Worm (Caenorhabditis elegans) whole organism, L4 larva: ENCODE measurements around the gene M195.2.

ENCODE experiments used
- D1046.2 ChIP-seq: fragments of 200-800 bp; sonication (Bioruptor generic); IDR thresholded peaks from 2 replicates; pipeline ENCODE4 v1.3.6; 2022; ENCODE audit warnings: missing genetic modification characterization, missing compliant biosample characterization
- F44E2.7 ChIP-seq: fragments of 200-800 bp; sonication (Bioruptor generic); IDR thresholded peaks from 2 replicates; pipeline ENCODE4 v2.1.2; 2022; ENCODE audit warnings: missing genetic modification characterization, missing compliant biosample characterization
- F49E8.2 ChIP-seq: sonication (generic microtip); optimal IDR thresholded peaks from 2 replicates; lab custom pipeline; 2016; ENCODE audit warnings: missing compliant biosample characterization, mild to moderate bottlenecking, missing genetic modification characterization, borderline replicate concordance
- R02D3.7 ChIP-seq: fragments of 150-350 bp; sonication (generic microtip); optimal IDR thresholded peaks from 3 replicates; lab custom pipeline; 2014; ENCODE audit warnings: missing biosample characterization, missing genetic modification characterization
- T20F7.1 ChIP-seq: fragments of 200-800 bp; sonication (Bioruptor generic); optimal IDR thresholded peaks from 2 replicates; lab custom pipeline; 2018; ENCODE audit warnings: mild to moderate bottlenecking, missing genetic modification characterization, missing compliant biosample characterization
- Y48G9A.11 ChIP-seq: fragments of 200-800 bp; sonication (Bioruptor generic); IDR thresholded peaks from 2 replicates; pipeline ENCODE4 v1.3.6; 2022; ENCODE audit warnings: missing genetic modification reagents, missing genetic modification characterization, missing compliant biosample characterization
- ZK546.5 ChIP-seq, 2 experiments: sonication (generic microtip); optimal IDR thresholded peaks; 2 replicates each; lab custom pipeline; 2017; ENCODE audit warnings: missing biosample characterization in 2 of 2, missing genetic modification characterization in 2 of 2
- aha-1 ChIP-seq: fragments of 150-350 bp; peaks from one replicate; lab custom pipeline; 2014; ENCODE audit warnings: missing biosample characterization, missing genetic modification characterization
- arid-1 ChIP-seq: fragments of 200-800 bp; sonication (Bioruptor generic); conservative IDR thresholded peaks from 2 replicates; pipeline ENCODE4 v1.3.6; 2022; ENCODE audit warnings: missing genetic modification reagents, missing genetic modification characterization, missing compliant biosample characterization
- ceh-28 ChIP-seq: fragments of 150-350 bp; optimal IDR thresholded peaks from 2 replicates; lab custom pipeline; 2014; ENCODE audit warnings: missing biosample characterization, missing genetic modification reagents, missing genetic modification characterization
- ceh-44 ChIP-seq: fragments of 200-800 bp; sonication (Bioruptor generic); IDR thresholded peaks from 2 replicates; pipeline ENCODE4 v1.3.6; 2022; ENCODE audit warnings: missing genetic modification reagents, missing genetic modification characterization, missing compliant biosample characterization
- ces-1 ChIP-seq: fragments of 150-350 bp; sonication (generic microtip); optimal IDR thresholded peaks from 4 replicates; lab custom pipeline; 2014; ENCODE audit warnings: missing biosample characterization, missing genetic modification reagents, missing genetic modification characterization
- daf-16 ChIP-seq, 3 experiments: sonication (generic microtip); optimal IDR thresholded peaks; 2 replicates each; lab custom pipeline; 2016 to 2017; ENCODE audit warnings: missing genetic modification characterization in 3 of 3, missing genetic modification reagents in 3 of 3, mild to moderate bottlenecking in 2 of 3, missing compliant biosample characterization in 2 of 3, missing biosample characterization in 1 of 3, moderate library complexity in 1 of 3
- daf-8 ChIP-seq: fragments of 200-800 bp; sonication (Bioruptor generic); IDR thresholded peaks from 2 replicates; pipeline ENCODE4 v1.3.6; 2022; ENCODE audit warnings: missing genetic modification characterization, missing compliant biosample characterization
- dmd-6 ChIP-seq: fragments of 200-800 bp; sonication (Bioruptor generic); IDR thresholded peaks from 2 replicates; pipeline ENCODE4 v1.3.6; 2022; ENCODE audit warnings: missing genetic modification reagents, missing genetic modification characterization, missing compliant biosample characterization
- dpl-1 ChIP-seq: fragments of 150-350 bp; optimal IDR thresholded peaks from 2 replicates; lab custom pipeline; 2014; ENCODE audit warnings: missing biosample characterization, missing genetic modification reagents, missing genetic modification characterization
- duxl-1 ChIP-seq: sonication (generic microtip); optimal IDR thresholded peaks from 2 replicates; lab custom pipeline; 2016; ENCODE audit warnings: mild to moderate bottlenecking, missing genetic modification characterization, moderate library complexity, missing compliant biosample characterization; ENCODE audit not compliant: poor library complexity
- dve-1 ChIP-seq: sonication (generic microtip); optimal IDR thresholded peaks from 2 replicates; lab custom pipeline; 2017; ENCODE audit warnings: antibody characterized with exemption, mild to moderate bottlenecking, missing genetic modification characterization, missing compliant biosample characterization; ENCODE audit not compliant: insufficient read depth
- egl-27 ChIP-seq: sonication (generic microtip); optimal IDR thresholded peaks from 3 replicates; lab custom pipeline; 2017; ENCODE audit warnings: missing biosample characterization, missing genetic modification reagents, missing genetic modification characterization
- hif-1 ChIP-seq, 2 experiments: sonication (generic microtip); optimal IDR thresholded peaks; 2 replicates each; lab custom pipeline; 2016 to 2017; ENCODE audit warnings: missing compliant biosample characterization in 2 of 2, missing genetic modification characterization in 2 of 2, missing genetic modification reagents in 2 of 2, missing genotype in 2 of 2, mild to moderate bottlenecking in 1 of 2
- hlh-11 ChIP-seq: fragments of 200-800 bp; sonication (Bioruptor generic); optimal IDR thresholded peaks from 2 replicates; lab custom pipeline; 2018; ENCODE audit warnings: mild to moderate bottlenecking, missing genetic modification characterization, missing compliant biosample characterization
- hlh-30 ChIP-seq: sonication (generic microtip); optimal IDR thresholded peaks from 2 replicates; lab custom pipeline; 2017; ENCODE audit warnings: antibody characterized with exemption, mild to moderate bottlenecking, missing genetic modification characterization, missing compliant biosample characterization; ENCODE audit not compliant: insufficient read depth
- hmg-1.1 ChIP-seq: fragments of 200-800 bp; sonication (Bioruptor generic); IDR thresholded peaks from 2 replicates; pipeline ENCODE4 v1.3.6; 2022; ENCODE audit warnings: missing genetic modification reagents, missing genetic modification characterization, missing compliant biosample characterization
- lin-1 ChIP-seq: fragments of 200-800 bp; sonication (Bioruptor generic); IDR thresholded peaks from 2 replicates; pipeline ENCODE4 v1.3.6; 2022; ENCODE audit warnings: missing genetic modification reagents, missing genetic modification characterization, missing compliant biosample characterization
- mxl-3 ChIP-seq: fragments of 200-800 bp; sonication (Bioruptor generic); optimal IDR thresholded peaks from 2 replicates; lab custom pipeline; 2018; ENCODE audit warnings: mild to moderate bottlenecking, missing genetic modification characterization, missing compliant biosample characterization
- nhr-10 ChIP-seq: fragments of 150-350 bp; optimal IDR thresholded peaks from 2 replicates; lab custom pipeline; 2014; ENCODE audit warnings: missing biosample characterization, missing genetic modification characterization
- nhr-102 ChIP-seq: sonication (generic microtip); optimal IDR thresholded peaks from 2 replicates; lab custom pipeline; 2016; ENCODE audit warnings: mild to moderate bottlenecking, missing genetic modification characterization, moderate library complexity, missing compliant biosample characterization
- nhr-28 ChIP-seq: fragments of 150-350 bp; optimal IDR thresholded peaks from 2 replicates; lab custom pipeline; 2014; ENCODE audit warnings: missing biosample characterization, missing genetic modification characterization
- nhr-41 ChIP-seq: fragments of 200-800 bp; sonication (Bioruptor generic); IDR thresholded peaks from 2 replicates; pipeline ENCODE4 v1.3.6; 2022; ENCODE audit warnings: missing genetic modification reagents, missing genetic modification characterization, missing compliant biosample characterization
- nhr-6 ChIP-seq: fragments of 150-350 bp; optimal IDR thresholded peaks from 2 replicates; lab custom pipeline; 2014; ENCODE audit warnings: missing biosample characterization, missing genetic modification characterization
- nhr-76 ChIP-seq: fragments of 150-350 bp; optimal IDR thresholded peaks from 2 replicates; lab custom pipeline; 2014; ENCODE audit warnings: missing biosample characterization, missing genetic modification characterization
- nhr-77 ChIP-seq: fragments of 150-350 bp; optimal IDR thresholded peaks from 2 replicates; lab custom pipeline; 2014; ENCODE audit warnings: missing biosample characterization, missing genetic modification characterization
- php-3 ChIP-seq: fragments of 200-800 bp; sonication (Bioruptor generic); IDR thresholded peaks from 2 replicates; pipeline ENCODE4 v1.3.6; 2022; ENCODE audit warnings: missing genetic modification reagents, missing genetic modification characterization, missing compliant biosample characterization
- pqm-1 ChIP-seq: sonication (generic microtip); optimal IDR thresholded peaks from 2 replicates; lab custom pipeline; 2017; ENCODE audit warnings: missing biosample characterization, missing genetic modification characterization
- rbr-2 ChIP-seq: sonication (generic microtip); optimal IDR thresholded peaks from 2 replicates; lab custom pipeline; 2016; ENCODE audit warnings: missing genotype, missing genetic modification characterization, missing compliant biosample characterization
- saeg-2 ChIP-seq: fragments of 200-800 bp; sonication (Bioruptor generic); IDR thresholded peaks from 2 replicates; pipeline ENCODE4 v1.3.6; 2022; ENCODE audit warnings: missing genetic modification reagents, missing genetic modification characterization, missing compliant biosample characterization
- skn-1 ChIP-seq: fragments of 150-350 bp; optimal IDR thresholded peaks from 2 replicates; lab custom pipeline; 2014; ENCODE audit warnings: missing biosample characterization, missing genetic modification characterization
- tra-1 ChIP-seq: fragments of 200-800 bp; sonication (Bioruptor generic); IDR thresholded peaks from 2 replicates; pipeline ENCODE4 v1.3.6; 2022; ENCODE audit warnings: missing genetic modification reagents, missing genetic modification characterization, missing compliant biosample characterization
- zfp-2 ChIP-seq: sonication (generic microtip); optimal IDR thresholded peaks from 2 replicates; lab custom pipeline; 2016; ENCODE audit warnings: mild to moderate bottlenecking, missing genetic modification characterization, missing compliant biosample characterization

Gene M195.2

ce11 chrII:8388001-8388513 lies 27.5 kb downstream of the M195.2 start, which contains the start of gene drd-1 (continued):
- no peak for TF ChIP-seq dpl-1
- TF ChIP-seq F49E8.2 (tag; lab: Kevin White, UChicago): no peak
- peak; percentile 72 for TF ChIP-seq nhr-77 (tag; lab: Kevin White, UChicago)
- TF ChIP-seq duxl-1 (tag; lab: Kevin White, UChicago): no peak
- no peak for TF ChIP-seq rbr-2 (tag; lab: Kevin White, UChicago)
- no peak for TF ChIP-seq aha-1
- peak; percentile 99 for TF ChIP-seq pqm-1 (tag; lab: Kevin White, UChicago)
- TF ChIP-seq nhr-28 (tag; lab: Kevin White, UChicago): peak; percentile 92
- TF ChIP-seq nhr-41: peak; percentile 42; the same call in 1 of the 2 replicates
- no peak for TF ChIP-seq hif-1 (tag; optimal IDR thresholded peaks at IDR 0.05; lab: Kevin White, UChicago)
- no peak for TF ChIP-seq arid-1 (GFP tag; lab: Robert Waterston, UW)
- TF ChIP-seq T20F7.1: no peak
- TF ChIP-seq ZK546.5 (tag; optimal IDR thresholded peaks at IDR 0.05; lab: Kevin White, UChicago): no peak
- no peak for TF ChIP-seq egl-27 (tag; lab: Kevin White, UChicago)
- peak; percentile 11 for TF ChIP-seq mxl-3
- TF ChIP-seq daf-8: no peak
- TF ChIP-seq dmd-6 (GFP tag; lab: Robert Waterston, UW): peak; percentile 92
- 0 out of 2 replicates have a peak, but pooled peaks have one; percentile 16 for TF ChIP-seq tra-1 (GFP tag; lab: Robert Waterston, UW)
- TF ChIP-seq ceh-28 (tag; lab: Kevin White, UChicago): no peak
- no peak for TF ChIP-seq ces-1 (GFP tag; lab: Kevin White, UChicago)
- TF ChIP-seq php-3 (GFP tag; lab: Robert Waterston, UW): peak; percentile 58; the same call in 1 of the 2 replicates
- TF ChIP-seq nhr-10 (tag; lab: Kevin White, UChicago): no peak
- no peak for TF ChIP-seq skn-1 (tag; lab: Kevin White, UChicago)
- TF ChIP-seq nhr-76 (tag; lab: Kevin White, UChicago): no peak
- no peak for TF ChIP-seq hlh-30
- TF ChIP-seq lin-1 (GFP tag; lab: Robert Waterston, UW): peak; percentile 60; the same call in 1 of the 2 replicates
- no peak for TF ChIP-seq Y48G9A.11
- no peak for TF ChIP-seq ceh-44 (GFP tag; lab: Robert Waterston, UW)
- no peak for TF ChIP-seq nhr-6
- TF ChIP-seq, all 104 proteins: peak for 18

ce11 chrII:8390751-8391150 lies 30.2 kb downstream of the M195.2 start, which contains the start of gene F49E12.10:
F49E12.10 (plus strand) TSS chrII:8391051.
- TF ChIP-seq nhr-102 (no peak), R02D3.7 (tag; lab: Kevin White, UChicago) (no peak), nhr-28 (tag; lab: Kevin White, UChicago) (peak; percentile 8), saeg-2 (GFP tag; lab: Robert Waterston, UW) (no peak), dmd-6 (GFP tag; lab: Robert Waterston, UW) (peak; percentile 38; the same call in 1 of the 2 replicates), pqm-1 (tag; lab: Kevin White, UChicago) (peak; percentile 25)

ce11 chrII:8392215-8392614 lies 31.7 kb downstream of the M195.2 start:
- TF ChIP-seq pqm-1 (tag; lab: Kevin White, UChicago): peak; percentile 62
- no peak for TF ChIP-seq dpl-1
- peak; percentile 11 for TF ChIP-seq nhr-77 (tag; lab: Kevin White, UChicago)
- TF ChIP-seq D1046.2 (GFP tag; lab: Robert Waterston, UW): no peak
- peak; percentile 27; the same call in 1 of the 2 replicates for TF ChIP-seq dmd-6 (GFP tag; lab: Robert Waterston, UW)
- TF ChIP-seq dve-1 (tag; lab: Kevin White, UChicago): peak; percentile 3
- TF ChIP-seq zfp-2 (tag; lab: Kevin White, UChicago): no peak
- peak; percentile 77 for TF ChIP-seq nhr-28 (tag; lab: Kevin White, UChicago)
- TF ChIP-seq hmg-1.1 (GFP tag; lab: Robert Waterston, UW): no peak
- no peak for TF ChIP-seq F44E2.7
- TF ChIP-seq hlh-11 (tag; lab: Kevin White, UChicago): peak; percentile 1
- TF ChIP-seq daf-16 (GFP tag; optimal IDR thresholded peaks at IDR 0.05; lab: Kevin White, UChicago): no peak
- TF ChIP-seq daf-16 (tag; optimal IDR thresholded peaks at IDR 0.05; lab: Kevin White, UChicago): peak; percentile 37
